Worm (Caenorhabditis elegans): ENCODE data around the gene T19H5.7.

The T19H5.7 gene

ce11 chrII:9487337-9487950, 7.5 kb upstream of the T19H5.7 start, which contains the start of gene T19H5.4 (continued):
- TF ChIP-seq zip-11 (GFP tag; IDR thresholded peaks at IDR 0.05) (no peak), lin-13 (GFP tag; optimal IDR thresholded peaks at IDR 0.05) (peak; percentile 16), rbr-2 (tag; optimal IDR thresholded peaks at IDR 0.05) (peak; percentile 40), ctbp-1 (GFP tag; IDR thresholded peaks at IDR 0.05) (peak; percentile 52; the same call in 1 of the 2 replicates), dmd-6 (GFP tag; IDR thresholded peaks at IDR 0.05) (peak; percentile 96), spr-3 (GFP tag; optimal IDR thresholded peaks at IDR 0.05) (no peak)

- TF ChIP-seq nhr-42 (GFP tag; IDR thresholded peaks at IDR 0.05) (no peak), aha-1 (tag) (peak; percentile 90), nhr-28 (tag; optimal IDR thresholded peaks at IDR 0.05) (peak; percentile 75), mdl-1 (tag; optimal IDR thresholded peaks at IDR 0.05) (peak in 1 of 2 experiments; percentile 37), hlh-11 (tag; optimal IDR thresholded peaks at IDR 0.05) (peak; percentile 19), aly-2 (tag; optimal IDR thresholded peaks at IDR 0.05) (no peak), F37D6.2 (tag; optimal IDR thresholded peaks at IDR 0.05) (no peak), mxl-3 (GFP tag; optimal IDR thresholded peaks at IDR 0.05) (peak; percentile 88), snpc-1.2 (GFP tag; IDR thresholded peaks at IDR 0.05) (no peak), rbr-2 (tag; optimal IDR thresholded peaks at IDR 0.05) (no peak), nhr-48 (tag; optimal IDR thresholded peaks at IDR 0.05) (no peak), ceh-82 (tag; optimal IDR thresholded peaks at IDR 0.05) (no peak), pha-4 (GFP tag; IDR thresholded peaks at IDR 0.05) (no peak), pha-4 (tag; optimal IDR thresholded peaks at IDR 0.05) (peak; percentile 38), jun-1 (tag; optimal IDR thresholded peaks at IDR 0.05) (no peak), daf-19 (GFP tag; conservative IDR thresholded peaks at IDR 0.05) (no peak), unc-62 (GFP tag; optimal IDR thresholded peaks at IDR 0.05 in 1 of 2) (peak in 1 of 2 experiments; percentile 9), unc-62 (tag; optimal IDR thresholded peaks at IDR 0.05) (no peak), snpc-4 (tag; optimal IDR thresholded peaks at IDR 0.05) (no peak), lin-39 (tag; optimal IDR thresholded peaks at IDR 0.05) (no peak), zip-2 (tag; optimal IDR thresholded peaks at IDR 0.05) (no peak), Y48G9A.11 (GFP tag; IDR thresholded peaks at IDR 0.05) (no peak), unc-130 (GFP tag; optimal IDR thresholded peaks at IDR 0.05) (no peak), ceh-20 (GFP tag; IDR thresholded peaks at IDR 0.05) (no peak), ZK337.2 (GFP tag; IDR thresholded peaks at IDR 0.05) (no peak)
Measured at ce11 chrII:9485081-9485730, 5.3 kb upstream of the T19H5.7 start.

ce11 chrII:9483342-9483741, 3.4 kb upstream of the T19H5.7 start:
- TF ChIP-seq daf-16 (GFP tag; optimal IDR thresholded peaks at IDR 0.05) (peak in 1 of 2 experiments; percentile 21), daf-16 (tag; optimal IDR thresholded peaks at IDR 0.05) (peak; percentile 78), pqm-1 (tag; optimal IDR thresholded peaks at IDR 0.05) (peak; percentile 17), saeg-2 (GFP tag; IDR thresholded peaks at IDR 0.05) (no peak), nhr-6 (tag; optimal IDR thresholded peaks at IDR 0.05) (no peak), lin-1 (GFP tag; IDR thresholded peaks at IDR 0.05) (peak; percentile 42; the same call in 1 of the 2 replicates), nhr-28 (tag; optimal IDR thresholded peaks at IDR 0.05) (peak; percentile 54), hlh-11 (tag; optimal IDR thresholded peaks at IDR 0.05) (peak; percentile 30), unc-62 (GFP tag; optimal IDR thresholded peaks at IDR 0.05 in 1 of 2) (peak in 1 of 2 experiments; percentile 90), unc-62 (tag; optimal IDR thresholded peaks at IDR 0.05) (no peak), set-16 (GFP tag; IDR thresholded peaks at IDR 0.05) (no peak), hif-1 (tag; optimal IDR thresholded peaks at IDR 0.05) (peak in 1 of 2 experiments; percentile 59), dve-1 (tag; optimal IDR thresholded peaks at IDR 0.05; ENCODE audit: insufficient read depth) (peak; percentile 39), aha-1 (tag) (peak; percentile 37), dmd-6 (GFP tag; IDR thresholded peaks at IDR 0.05) (peak; percentile 66)
